Worm (Caenorhabditis elegans): Measurements from ENCODE around the gene nhr-237.

DNA sequence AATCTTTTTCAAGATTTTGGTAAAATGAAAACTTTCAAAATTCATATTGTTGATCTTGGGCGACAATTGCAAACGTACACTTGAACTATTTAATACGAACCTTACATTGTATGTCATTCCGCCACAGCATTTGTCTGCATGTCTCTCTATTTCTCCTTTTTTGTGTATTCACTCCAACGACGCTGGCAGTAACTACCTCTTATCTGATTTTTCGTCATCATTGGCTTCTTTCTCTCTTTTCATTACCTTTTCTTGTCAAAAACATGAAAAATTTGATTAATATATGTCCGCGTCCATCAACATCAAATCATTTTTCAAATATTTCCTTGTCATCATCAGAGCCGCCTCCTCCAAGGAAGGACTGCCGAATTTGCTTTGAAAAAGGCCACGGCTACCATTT lies 16.5 kb downstream of the nhr-237 start, which contains the start of gene nhr-177:
- no peak for TF ChIP-seq ceh-82 (tag; optimal IDR thresholded peaks at IDR 0.05)
- peak; percentile 16 for TF ChIP-seq nhr-77 (tag; optimal IDR thresholded peaks at IDR 0.05)
- no peak for TF ChIP-seq ceh-62 (tag; optimal IDR thresholded peaks at IDR 0.05)
- TF ChIP-seq nhr-28 (tag; optimal IDR thresholded peaks at IDR 0.05): peak; percentile 89
- TF ChIP-seq mdt-29 (GFP tag; IDR thresholded peaks at IDR 0.05): no peak
- no peak for TF ChIP-seq ztf-7 (tag; optimal IDR thresholded peaks at IDR 0.05)
- TF ChIP-seq spr-3 (GFP tag; optimal IDR thresholded peaks at IDR 0.05): no peak
- no peak for TF ChIP-seq ZK546.5 (tag; optimal IDR thresholded peaks at IDR 0.05)
- no peak for TF ChIP-seq skn-1 (tag; optimal IDR thresholded peaks at IDR 0.05)
- peak; percentile 15 for TF ChIP-seq mxl-3 (GFP tag; optimal IDR thresholded peaks at IDR 0.05)

Measured in whole organism, L4 larva.